Fruit fly (Drosophila melanogaster): ENCODE data around the gene Rab30.

The Rab30 gene

dm6 chr2L:7049680-7050289, 17.4 kb upstream of the Rab30 start:
- no peak for TF ChIP-seq CG17801 (GFP tag; optimal IDR thresholded peaks at IDR 0.05; ENCODE audit: partially characterized antibody)

- peak; percentile 63 for TF ChIP-seq CG17801 (GFP tag; optimal IDR thresholded peaks at IDR 0.05; ENCODE audit: partially characterized antibody)
Measured at dm6 chr2L:7049009-7049647, 16.7 kb upstream of the Rab30 start.

dm6 chr2L:7047703-7048102, 15.3 kb upstream of the Rab30 start:
- no peak for TF ChIP-seq CG17801 (GFP tag; optimal IDR thresholded peaks at IDR 0.05; ENCODE audit: partially characterized antibody)

dm6 chr2L:7043039-7043905, 10.9 kb upstream of the Rab30 start:
- no peak for TF ChIP-seq CG17801 (GFP tag; optimal IDR thresholded peaks at IDR 0.05; ENCODE audit: partially characterized antibody)

dm6 chr2L:7042150-7042811, 9.9 kb upstream of the Rab30 start:
- no peak for TF ChIP-seq CG17801 (GFP tag; optimal IDR thresholded peaks at IDR 0.05; ENCODE audit: partially characterized antibody)

dm6 chr2L:7039342-7039684, 6.9 kb upstream of the Rab30 start:
- TF ChIP-seq CG17801 (GFP tag; optimal IDR thresholded peaks at IDR 0.05; ENCODE audit: partially characterized antibody) = peak; percentile 55

dm6 chr2L:7038404-7039341, 6.3 kb upstream of the Rab30 start:
- TF ChIP-seq CG17801 (GFP tag; optimal IDR thresholded peaks at IDR 0.05; ENCODE audit: partially characterized antibody) = no peak

- peak; percentile 34 for TF ChIP-seq CG17801 (GFP tag; optimal IDR thresholded peaks at IDR 0.05; ENCODE audit: partially characterized antibody)
Measured at dm6 chr2L:7037773-7038327, 5.4 kb upstream of the Rab30 start, which contains the start of gene milt. milt (plus strand) TSS chr2L:7037823.

- peak; percentile 56 for TF ChIP-seq CG17801 (GFP tag; optimal IDR thresholded peaks at IDR 0.05; ENCODE audit: partially characterized antibody)
Measured at dm6 chr2L:7033100-7033675, 782 bp upstream of the Rab30 start.

- TF ChIP-seq CG17801 (GFP tag; optimal IDR thresholded peaks at IDR 0.05; ENCODE audit: partially characterized antibody) = no peak
Measured at dm6 chr2L:7028990-7029389, 3.4 kb downstream of the Rab30 start.

- TF ChIP-seq CG17801 (GFP tag; optimal IDR thresholded peaks at IDR 0.05; ENCODE audit: partially characterized antibody) = no peak
Measured at dm6 chr2L:7028440-7028839, 4.0 kb downstream of the Rab30 start.

- TF ChIP-seq CG17801 (GFP tag; optimal IDR thresholded peaks at IDR 0.05; ENCODE audit: partially characterized antibody) = peak; percentile 42
Measured at dm6 chr2L:7026988-7027908, 5.2 kb downstream of the Rab30 start, which contains the start of the genes CG31908 and MME1. CG31908 (minus strand) TSS chr2L:7027389. MME1 (plus strand) TSS chr2L:7027526.
